Worm (Caenorhabditis elegans) whole organism, young adult: ENCODE results near the gene ins-13.

Experiments
- C17E4.6 ChIP-seq: fragments of 200-800 bp; sonication (Bioruptor generic); IDR thresholded peaks from 2 replicates; pipeline ENCODE4 v1.3.6; 2022; ENCODE audit warnings: missing genetic modification reagents, missing genetic modification characterization, missing compliant biosample characterization
- D2030.7 ChIP-seq: fragments of 200-800 bp; sonication (Bioruptor generic); IDR thresholded peaks from 2 replicates; pipeline ENCODE4 v1.3.6; 2022; ENCODE audit warnings: missing genetic modification reagents, missing genetic modification characterization, missing compliant biosample characterization
- F10E7.11 ChIP-seq: sonication (generic microtip); optimal IDR thresholded peaks from 2 replicates; lab custom pipeline; 2017; ENCODE audit warnings: mild to moderate bottlenecking, missing genetic modification characterization, moderate library complexity, missing compliant biosample characterization
- F33H1.4 ChIP-seq: fragments of 200-800 bp; sonication (Bioruptor generic); IDR thresholded peaks from 2 replicates; pipeline ENCODE4 v1.3.6; 2022; ENCODE audit warnings: missing genetic modification reagents, missing genetic modification characterization, missing compliant biosample characterization
- F37B4.10 ChIP-seq: fragments of 200-800 bp; sonication (Bioruptor generic); IDR thresholded peaks from 2 replicates; pipeline ENCODE4 v1.3.6; 2022; ENCODE audit warnings: missing genetic modification characterization, missing compliant biosample characterization
- F57C9.4 ChIP-seq: sonication (generic microtip); optimal IDR thresholded peaks from 2 replicates; lab custom pipeline; 2017; ENCODE audit warnings: mild to moderate bottlenecking, missing genetic modification characterization, missing compliant biosample characterization
- K11D2.4 ChIP-seq: fragments of 200-800 bp; sonication (Bioruptor generic); IDR thresholded peaks from 2 replicates; pipeline ENCODE4 v1.3.6; 2022; ENCODE audit warnings: missing genetic modification reagents, missing genetic modification characterization, missing compliant biosample characterization
- T07F8.4 ChIP-seq: sonication (generic microtip); optimal IDR thresholded peaks from 2 replicates; lab custom pipeline; 2016; ENCODE audit warnings: mild to moderate bottlenecking, missing genetic modification characterization, moderate library complexity, missing compliant biosample characterization
- T26A5.8 ChIP-seq: sonication (generic microtip); optimal IDR thresholded peaks from 2 replicates; lab custom pipeline; 2016; ENCODE audit warnings: missing genetic modification characterization, missing compliant biosample characterization
- Y53G8AR.9 ChIP-seq: fragments of 200-800 bp; sonication (Bioruptor generic); conservative IDR thresholded peaks from 2 replicates; pipeline ENCODE4 v1.3.6; 2022; ENCODE audit warnings: missing genetic modification reagents, missing genetic modification characterization, missing compliant biosample characterization
- Y95B8A.8 ChIP-seq: fragments of 200-800 bp; sonication (Bioruptor generic); IDR thresholded peaks from 2 replicates; pipeline ENCODE4 v1.3.6; 2022; ENCODE audit warnings: missing genetic modification reagents, missing genetic modification characterization, missing compliant biosample characterization
- ZK185.1 ChIP-seq: sonication (generic microtip); optimal IDR thresholded peaks from 2 replicates; lab custom pipeline; 2016; ENCODE audit warnings: mild to moderate bottlenecking, missing genetic modification characterization, missing compliant biosample characterization; ENCODE audit not compliant: poor library complexity, severe bottlenecking
- aptf-3 ChIP-seq: fragments of 200-800 bp; sonication (Bioruptor generic); IDR thresholded peaks from 2 replicates; pipeline ENCODE4 v1.3.6; 2022; ENCODE audit warnings: missing genetic modification characterization, missing compliant biosample characterization
- athp-1 ChIP-seq: sonication (generic microtip); optimal IDR thresholded peaks from 2 replicates; lab custom pipeline; 2017; ENCODE audit warnings: mild to moderate bottlenecking, missing genetic modification characterization, missing compliant biosample characterization
- attf-3 ChIP-seq: fragments of 200-800 bp; sonication (Bioruptor generic); conservative IDR thresholded peaks from 2 replicates; pipeline ENCODE4 v1.3.6; 2022; ENCODE audit warnings: missing genetic modification reagents, missing genetic modification characterization, missing compliant biosample characterization
- attf-5 ChIP-seq: fragments of 200-800 bp; sonication (Bioruptor generic); optimal IDR thresholded peaks from 2 replicates; lab custom pipeline; 2018; ENCODE audit warnings: mild to moderate bottlenecking, missing genetic modification characterization, missing compliant biosample characterization
- ceh-40 ChIP-seq: fragments of 200-800 bp; sonication (Bioruptor generic); IDR thresholded peaks from 2 replicates; pipeline ENCODE4 v1.3.6; 2022; ENCODE audit warnings: missing genetic modification characterization, missing compliant biosample characterization
- ceh-58 ChIP-seq: fragments of 200-800 bp; sonication (Bioruptor generic); IDR thresholded peaks from 2 replicates; pipeline ENCODE4 v1.3.6; 2022; ENCODE audit warnings: missing genetic modification characterization, missing compliant biosample characterization
- ceh-79 ChIP-seq: sonication (generic microtip); optimal IDR thresholded peaks from 2 replicates; lab custom pipeline; 2017; ENCODE audit warnings: mild to moderate bottlenecking, missing genetic modification characterization, missing compliant biosample characterization
- dpff-1 ChIP-seq: sonication (generic microtip); optimal IDR thresholded peaks from 2 replicates; lab custom pipeline; 2017; ENCODE audit warnings: mild to moderate bottlenecking, missing genetic modification characterization, missing compliant biosample characterization
- dpl-1 ChIP-seq: fragments of 150-350 bp; optimal IDR thresholded peaks from 2 replicates; lab custom pipeline; 2014; ENCODE audit warnings: missing biosample characterization, missing genetic modification reagents, missing genetic modification characterization
- him-1 ChIP-seq: sonication (generic microtip); optimal IDR thresholded peaks from 2 replicates; lab custom pipeline; 2016; ENCODE audit warnings: missing genotype, missing genetic modification reagents, missing genetic modification characterization, missing compliant biosample characterization
- hlh-26 ChIP-seq: fragments of 200-800 bp; sonication (Bioruptor generic); conservative IDR thresholded peaks from 2 replicates; pipeline ENCODE4 v1.3.6; 2022; ENCODE audit warnings: missing genetic modification reagents, missing genetic modification characterization, missing compliant biosample characterization
- lag-1 ChIP-seq: fragments of 200-800 bp; sonication (Bioruptor generic); IDR thresholded peaks from 2 replicates; pipeline ENCODE4 v1.3.6; 2022; ENCODE audit warnings: missing genetic modification reagents, missing genetic modification characterization, missing compliant biosample characterization
- let-607 ChIP-seq, 2 experiments: fragments of 200-800 bp in 1 of 2; sonication (Bioruptor generic) in 1 of 2; sonication (generic microtip) in 1 of 2; optimal IDR thresholded peaks; 2 replicates each; lab custom pipeline; 2016 to 2018; ENCODE audit warnings: mild to moderate bottlenecking in 2 of 2, missing compliant biosample characterization in 2 of 2, missing genetic modification characterization in 2 of 2, moderate library complexity in 2 of 2, missing genotype in 1 of 2
- lsy-27 ChIP-seq: sonication (generic microtip); optimal IDR thresholded peaks from 2 replicates; lab custom pipeline; 2017; ENCODE audit warnings: missing genetic modification characterization, mild to moderate bottlenecking, missing compliant biosample characterization, antibody characterized with exemption, missing genotype, borderline replicate concordance; ENCODE audit not compliant: insufficient read depth
- madf-8 ChIP-seq: fragments of 200-800 bp; sonication (Bioruptor generic); conservative IDR thresholded peaks from 2 replicates; pipeline ENCODE4 v1.3.6; 2022; ENCODE audit warnings: missing genetic modification reagents, missing genetic modification characterization, missing compliant biosample characterization
- mes-4 ChIP-seq: sonication (generic microtip); optimal IDR thresholded peaks from 2 replicates; lab custom pipeline; 2016; ENCODE audit warnings: missing genotype, missing genetic modification characterization, missing compliant biosample characterization
- mxl-1 ChIP-seq: sonication (generic microtip); optimal IDR thresholded peaks from 2 replicates; lab custom pipeline; 2016; ENCODE audit warnings: missing genetic modification characterization, missing compliant biosample characterization
- nfya-1 ChIP-seq: sonication (generic microtip); optimal IDR thresholded peaks from 2 replicates; lab custom pipeline; 2017; ENCODE audit warnings: antibody characterized with exemption, missing compliant biosample characterization, missing genetic modification characterization, borderline replicate concordance; ENCODE audit not compliant: insufficient read depth
- nhr-120 ChIP-seq: fragments of 200-800 bp; sonication (Bioruptor generic); IDR thresholded peaks from 2 replicates; pipeline ENCODE4 v1.3.6; 2022; ENCODE audit warnings: missing genetic modification characterization, missing compliant biosample characterization
- nhr-179 ChIP-seq: sonication (generic microtip); optimal IDR thresholded peaks from 2 replicates; lab custom pipeline; 2016; ENCODE audit warnings: mild to moderate bottlenecking, missing genetic modification characterization, missing compliant biosample characterization
- nhr-80 ChIP-seq: sonication (generic microtip); optimal IDR thresholded peaks from 2 replicates; lab custom pipeline; 2016; ENCODE audit warnings: missing genetic modification characterization, missing compliant biosample characterization
- nhr-90 ChIP-seq: sonication (generic microtip); optimal IDR thresholded peaks from 2 replicates; lab custom pipeline; 2016; ENCODE audit warnings: missing genotype, mild to moderate bottlenecking, missing genetic modification characterization, missing compliant biosample characterization
- repo-1 ChIP-seq: sonication (generic microtip); optimal IDR thresholded peaks from 2 replicates; lab custom pipeline; 2017; ENCODE audit warnings: mild to moderate bottlenecking, missing genetic modification characterization, missing compliant biosample characterization
- snpc-1.3 ChIP-seq: sonication (generic microtip); optimal IDR thresholded peaks from 2 replicates; lab custom pipeline; 2017; ENCODE audit warnings: missing genetic modification characterization, mild to moderate bottlenecking, missing compliant biosample characterization, antibody characterized with exemption, moderate library complexity, missing genotype, missing genetic modification reagents; ENCODE audit not compliant: insufficient read depth
- snpc-3.4 ChIP-seq: sonication (generic microtip); optimal IDR thresholded peaks from 2 replicates; lab custom pipeline; 2017; ENCODE audit warnings: missing genetic modification characterization, mild to moderate bottlenecking, missing compliant biosample characterization, antibody characterized with exemption, moderate library complexity, missing genotype, missing genetic modification reagents
- tbp1 ChIP-seq: fragments of 200-800 bp; sonication (Bioruptor generic); optimal IDR thresholded peaks from 2 replicates; lab custom pipeline; 2018; ENCODE audit warnings: mild to moderate bottlenecking, missing genetic modification characterization, missing compliant biosample characterization
- unc-62 ChIP-seq: fragments of 150-350 bp; optimal IDR thresholded peaks from 2 replicates; lab custom pipeline; 2014; ENCODE audit warnings: missing biosample characterization, missing genetic modification reagents, missing genetic modification characterization
- ztf-25 ChIP-seq: fragments of 200-800 bp; sonication (Bioruptor generic); IDR thresholded peaks from 2 replicates; pipeline ENCODE4 v1.3.6; 2022; ENCODE audit warnings: missing genetic modification reagents, missing genetic modification characterization, missing compliant biosample characterization
- ztf-28 ChIP-seq: fragments of 200-800 bp; sonication (Bioruptor generic); IDR thresholded peaks from 2 replicates; pipeline ENCODE4 v1.3.6; 2022; ENCODE audit warnings: missing genetic modification reagents, missing genetic modification characterization, missing compliant biosample characterization
- ztf-3 ChIP-seq: fragments of 200-800 bp; sonication (Bioruptor generic); optimal IDR thresholded peaks from 2 replicates; lab custom pipeline; 2018; ENCODE audit warnings: mild to moderate bottlenecking, missing genetic modification characterization, missing compliant biosample characterization

The ins-13 gene

ce11 chrII:5517643-5518042 lies 27.0 kb downstream of the ins-13 start, which contains the start of gene ZK177.9:
TSS of gene ZK177.9 (minus strand) at chrII:5517743.
- no peak for TF ChIP-seq ZK185.1 (tag; lab: Kevin White, UChicago)
- TF ChIP-seq Y95B8A.8 (GFP tag; lab: Robert Waterston, UW), result no peak
- no peak for TF ChIP-seq K11D2.4 (GFP tag; lab: Robert Waterston, UW)
- TF ChIP-seq repo-1 (tag; lab: Kevin White, UChicago), result no peak
- TF ChIP-seq nhr-120, result no peak
- no peak for TF ChIP-seq D2030.7
- TF ChIP-seq Y53G8AR.9 (GFP tag; lab: Robert Waterston, UW), result no peak
- no peak for TF ChIP-seq attf-5 (GFP tag; lab: Kevin White, UChicago)
- TF ChIP-seq unc-62 (GFP tag; lab: Kevin White, UChicago), result no peak
- TF ChIP-seq madf-8 (GFP tag; lab: Robert Waterston, UW), result no peak
- TF ChIP-seq F33H1.4 (GFP tag; lab: Robert Waterston, UW), result no peak
- TF ChIP-seq F37B4.10 (GFP tag; lab: Robert Waterston, UW), result no peak
- no peak for TF ChIP-seq nfya-1 (tag; lab: Kevin White, UChicago)
- no peak for TF ChIP-seq ceh-58 (GFP tag; lab: Robert Waterston, UW)
- no peak for TF ChIP-seq let-607 (tag; optimal IDR thresholded peaks at IDR 0.05; lab: Kevin White, UChicago)
- TF ChIP-seq tbp1 (GFP tag; lab: Kevin White, UChicago), result no peak
- no peak for TF ChIP-seq dpff-1 (tag; lab: Kevin White, UChicago)

ce11 chrII:5515542-5515941 lies 29.1 kb downstream of the ins-13 start, which contains the start of gene ZK177.3:
TSS of gene ZK177.3 (plus strand) at chrII:5515842.
- TF ChIP-seq ztf-25 (GFP tag; lab: Robert Waterston, UW), result no peak
- no peak for TF ChIP-seq T07F8.4
- TF ChIP-seq lsy-27 (tag; lab: Kevin White, UChicago), result no peak
- TF ChIP-seq nhr-179 (tag; lab: Kevin White, UChicago), result no peak

- TF ChIP-seq aptf-3, result no peak
- TF ChIP-seq nhr-80 (tag; lab: Kevin White, UChicago), result peak; percentile 24
These were observed 29.8 kb downstream of the ins-13 start, which contains the start of gene sahd-1 for ce11 chrII:5514846-5515245. TSS of gene sahd-1 (minus strand) at chrII:5514945.

ce11 chrII:5512473-5513097 lies 32.1 kb downstream of the ins-13 start:
- TF ChIP-seq ceh-40 (GFP tag; lab: Robert Waterston, UW), result no peak
- no peak for TF ChIP-seq ztf-3 (GFP tag; lab: Kevin White, UChicago)
- TF ChIP-seq attf-3, result no peak
- no peak for TF ChIP-seq F10E7.11 (tag; lab: Kevin White, UChicago)
- TF ChIP-seq ceh-79 (tag; lab: Kevin White, UChicago), result no peak
- TF ChIP-seq mes-4, result no peak
- TF ChIP-seq snpc-1.3, result no peak
- TF ChIP-seq let-607 (tag; optimal IDR thresholded peaks at IDR 0.05; lab: Kevin White, UChicago), result peak; percentile 88 to 93
- TF ChIP-seq T26A5.8, result no peak
- no peak for TF ChIP-seq F57C9.4 (tag; lab: Kevin White, UChicago)
- TF ChIP-seq C17E4.6 (GFP tag; lab: Robert Waterston, UW), result no peak
- no peak for TF ChIP-seq him-1
- TF ChIP-seq unc-62 (GFP tag; lab: Kevin White, UChicago), result peak; percentile 34
- TF ChIP-seq ztf-28 (GFP tag; lab: Robert Waterston, UW), result no peak
- TF ChIP-seq athp-1, result no peak
- TF ChIP-seq snpc-3.4 (tag; lab: Kevin White, UChicago), result no peak
- no peak for TF ChIP-seq nhr-90
- TF ChIP-seq hlh-26, result no peak
- TF ChIP-seq F33H1.4 (GFP tag; lab: Robert Waterston, UW), result no peak
- TF ChIP-seq nfya-1 (tag; lab: Kevin White, UChicago), result no peak
- TF ChIP-seq lag-1, result no peak
- peak; percentile 90 for TF ChIP-seq nhr-80 (tag; lab: Kevin White, UChicago)
- TF ChIP-seq tbp1 (GFP tag; lab: Kevin White, UChicago), result no peak
- TF ChIP-seq dpl-1 (GFP tag; lab: Kevin White, UChicago), result no peak
- no peak for TF ChIP-seq mxl-1 (tag; lab: Kevin White, UChicago)
